Worm (Caenorhabditis elegans) whole organism, L4 larva: ENCODE measurements around the gene D1086.9.

Source experiments
- D1046.2 ChIP-seq: fragments of 200-800 bp; sonication (Bioruptor generic); IDR thresholded peaks from 2 replicates; pipeline ENCODE4 v1.3.6; 2022; ENCODE audit warnings: missing genetic modification characterization, missing compliant biosample characterization
- F10B5.3 ChIP-seq: sonication (generic microtip); optimal IDR thresholded peaks from 2 replicates; lab custom pipeline; 2016; ENCODE audit warnings: mild to moderate bottlenecking, missing genetic modification characterization, missing compliant biosample characterization
- F26F4.8 ChIP-seq: fragments of 200-800 bp; sonication (Bioruptor generic); conservative IDR thresholded peaks from 2 replicates; pipeline ENCODE4 v1.3.6; 2022; ENCODE audit warnings: missing genetic modification characterization, missing compliant biosample characterization
- F37D6.2 ChIP-seq: sonication (generic microtip); optimal IDR thresholded peaks from 2 replicates; lab custom pipeline; 2016; ENCODE audit warnings: mild to moderate bottlenecking, missing genetic modification characterization, missing compliant biosample characterization
- F44E2.7 ChIP-seq: fragments of 200-800 bp; sonication (Bioruptor generic); IDR thresholded peaks from 2 replicates; pipeline ENCODE4 v2.1.2; 2022; ENCODE audit warnings: missing genetic modification characterization, missing compliant biosample characterization
- F49E8.2 ChIP-seq: sonication (generic microtip); optimal IDR thresholded peaks from 2 replicates; lab custom pipeline; 2016; ENCODE audit warnings: missing compliant biosample characterization, mild to moderate bottlenecking, missing genetic modification characterization, borderline replicate concordance
- R02D3.7 ChIP-seq: fragments of 150-350 bp; sonication (generic microtip); optimal IDR thresholded peaks from 3 replicates; lab custom pipeline; 2014; ENCODE audit warnings: missing biosample characterization, missing genetic modification characterization
- ZK546.5 ChIP-seq, 2 experiments: sonication (generic microtip); optimal IDR thresholded peaks; 2 replicates each; lab custom pipeline; 2017; ENCODE audit warnings: missing biosample characterization in 2 of 2, missing genetic modification characterization in 2 of 2
- aha-1 ChIP-seq: fragments of 150-350 bp; peaks from one replicate; lab custom pipeline; 2014; ENCODE audit warnings: missing biosample characterization, missing genetic modification characterization
- ama-1 ChIP-seq: fragments of 150-350 bp; optimal IDR thresholded peaks from 2 replicates; lab custom pipeline; 2014; ENCODE audit warnings: inconsistent platforms, mixed read lengths
- arid-1 ChIP-seq: fragments of 200-800 bp; sonication (Bioruptor generic); conservative IDR thresholded peaks from 2 replicates; pipeline ENCODE4 v1.3.6; 2022; ENCODE audit warnings: missing genetic modification reagents, missing genetic modification characterization, missing compliant biosample characterization
- ceh-28 ChIP-seq: fragments of 150-350 bp; optimal IDR thresholded peaks from 2 replicates; lab custom pipeline; 2014; ENCODE audit warnings: missing biosample characterization, missing genetic modification reagents, missing genetic modification characterization
- ceh-44 ChIP-seq: fragments of 200-800 bp; sonication (Bioruptor generic); IDR thresholded peaks from 2 replicates; pipeline ENCODE4 v1.3.6; 2022; ENCODE audit warnings: missing genetic modification reagents, missing genetic modification characterization, missing compliant biosample characterization
- ceh-82 ChIP-seq: sonication (generic microtip); optimal IDR thresholded peaks from 2 replicates; lab custom pipeline; 2017; ENCODE audit warnings: missing biosample characterization, missing genetic modification characterization
- cey-2 ChIP-seq: sonication (generic microtip); optimal IDR thresholded peaks from 3 replicates; lab custom pipeline; 2017; ENCODE audit warnings: missing genetic modification characterization, mild to moderate bottlenecking, missing compliant biosample characterization, antibody characterized with exemption, borderline replicate concordance; ENCODE audit not compliant: insufficient read depth
- daf-19 ChIP-seq: fragments of 200-800 bp; sonication (Bioruptor generic); conservative IDR thresholded peaks from 2 replicates; pipeline ENCODE4 v1.3.6; 2022; ENCODE audit warnings: missing genetic modification characterization, missing compliant biosample characterization
- daf-8 ChIP-seq: fragments of 200-800 bp; sonication (Bioruptor generic); IDR thresholded peaks from 2 replicates; pipeline ENCODE4 v1.3.6; 2022; ENCODE audit warnings: missing genetic modification characterization, missing compliant biosample characterization
- dmd-6 ChIP-seq: fragments of 200-800 bp; sonication (Bioruptor generic); IDR thresholded peaks from 2 replicates; pipeline ENCODE4 v1.3.6; 2022; ENCODE audit warnings: missing genetic modification reagents, missing genetic modification characterization, missing compliant biosample characterization
- dve-1 ChIP-seq: sonication (generic microtip); optimal IDR thresholded peaks from 2 replicates; lab custom pipeline; 2017; ENCODE audit warnings: antibody characterized with exemption, mild to moderate bottlenecking, missing genetic modification characterization, missing compliant biosample characterization; ENCODE audit not compliant: insufficient read depth
- egl-43 ChIP-seq: fragments of 200-800 bp; sonication (Bioruptor generic); IDR thresholded peaks from 2 replicates; pipeline ENCODE4 v1.3.6; 2022; ENCODE audit warnings: missing genetic modification reagents, missing genetic modification characterization, missing compliant biosample characterization
- fkh-10 ChIP-seq: fragments of 150-350 bp; optimal IDR thresholded peaks from 2 replicates; lab custom pipeline; 2014; ENCODE audit warnings: missing biosample characterization, missing genetic modification reagents, missing genetic modification characterization
- fos-1 ChIP-seq: fragments of 150-350 bp; optimal IDR thresholded peaks from 2 replicates; lab custom pipeline; 2014; ENCODE audit warnings: missing biosample characterization, missing genetic modification characterization
- hlh-11 ChIP-seq: fragments of 200-800 bp; sonication (Bioruptor generic); optimal IDR thresholded peaks from 2 replicates; lab custom pipeline; 2018; ENCODE audit warnings: mild to moderate bottlenecking, missing genetic modification characterization, missing compliant biosample characterization
- hlh-30 ChIP-seq: sonication (generic microtip); optimal IDR thresholded peaks from 2 replicates; lab custom pipeline; 2017; ENCODE audit warnings: antibody characterized with exemption, mild to moderate bottlenecking, missing genetic modification characterization, missing compliant biosample characterization; ENCODE audit not compliant: insufficient read depth
- lim-7 ChIP-seq: fragments of 200-800 bp; sonication (Bioruptor generic); IDR thresholded peaks from 2 replicates; pipeline ENCODE4 v1.3.6; 2022; ENCODE audit warnings: missing genetic modification characterization, missing compliant biosample characterization
- lin-13 ChIP-seq: fragments of 150-350 bp; optimal IDR thresholded peaks from 2 replicates; lab custom pipeline; 2014; ENCODE audit warnings: missing biosample characterization, missing genetic modification reagents, missing genetic modification characterization
- lin-39 ChIP-seq: fragments of 150-350 bp; optimal IDR thresholded peaks from 2 replicates; lab custom pipeline; 2014; ENCODE audit warnings: missing biosample characterization, missing genetic modification reagents, missing genetic modification characterization
- lir-3 ChIP-seq: sonication (generic microtip); optimal IDR thresholded peaks from 2 replicates; lab custom pipeline; 2016; ENCODE audit warnings: mild to moderate bottlenecking, missing genetic modification characterization, missing compliant biosample characterization
- mdl-1 ChIP-seq, 2 experiments: fragments of 150-350 bp in 1 of 2; sonication (generic microtip) in 1 of 2; optimal IDR thresholded peaks; 2 replicates each; lab custom pipeline; 2014 to 2017; ENCODE audit warnings: missing biosample characterization in 2 of 2, missing genetic modification characterization in 2 of 2
- mes-2 ChIP-seq: sonication (generic microtip); optimal IDR thresholded peaks from 2 replicates; lab custom pipeline; 2016; ENCODE audit warnings: missing genotype, mild to moderate bottlenecking, missing genetic modification characterization, missing compliant biosample characterization; ENCODE audit not compliant: poor library complexity, severe bottlenecking
- mxl-2 ChIP-seq: fragments of 200-800 bp; sonication (Bioruptor generic); conservative IDR thresholded peaks from 2 replicates; pipeline ENCODE4 v1.3.6; 2022; ENCODE audit warnings: missing genetic modification reagents, missing genetic modification characterization, missing compliant biosample characterization
- mxl-3 ChIP-seq: fragments of 200-800 bp; sonication (Bioruptor generic); optimal IDR thresholded peaks from 2 replicates; lab custom pipeline; 2018; ENCODE audit warnings: mild to moderate bottlenecking, missing genetic modification characterization, missing compliant biosample characterization
- nhr-10 ChIP-seq: fragments of 150-350 bp; optimal IDR thresholded peaks from 2 replicates; lab custom pipeline; 2014; ENCODE audit warnings: missing biosample characterization, missing genetic modification characterization
- nhr-11 ChIP-seq: fragments of 150-350 bp; optimal IDR thresholded peaks from 2 replicates; lab custom pipeline; 2014; ENCODE audit warnings: missing biosample characterization, missing genetic modification characterization
- nhr-237 ChIP-seq: sonication (generic microtip); optimal IDR thresholded peaks from 2 replicates; lab custom pipeline; 2017; ENCODE audit warnings: missing biosample characterization, missing genetic modification characterization
- nhr-28 ChIP-seq: fragments of 150-350 bp; optimal IDR thresholded peaks from 2 replicates; lab custom pipeline; 2014; ENCODE audit warnings: missing biosample characterization, missing genetic modification characterization
- nhr-6 ChIP-seq: fragments of 150-350 bp; optimal IDR thresholded peaks from 2 replicates; lab custom pipeline; 2014; ENCODE audit warnings: missing biosample characterization, missing genetic modification characterization
- nhr-76 ChIP-seq: fragments of 150-350 bp; optimal IDR thresholded peaks from 2 replicates; lab custom pipeline; 2014; ENCODE audit warnings: missing biosample characterization, missing genetic modification characterization
- php-3 ChIP-seq: fragments of 200-800 bp; sonication (Bioruptor generic); IDR thresholded peaks from 2 replicates; pipeline ENCODE4 v1.3.6; 2022; ENCODE audit warnings: missing genetic modification reagents, missing genetic modification characterization, missing compliant biosample characterization
- skn-1 ChIP-seq: fragments of 150-350 bp; optimal IDR thresholded peaks from 2 replicates; lab custom pipeline; 2014; ENCODE audit warnings: missing biosample characterization, missing genetic modification characterization
- snpc-1.2 ChIP-seq: fragments of 200-800 bp; sonication (Bioruptor generic); IDR thresholded peaks from 2 replicates; pipeline ENCODE4 v1.3.6; 2022; ENCODE audit warnings: missing genetic modification reagents, missing genetic modification characterization, missing compliant biosample characterization
- tra-1 ChIP-seq: fragments of 200-800 bp; sonication (Bioruptor generic); IDR thresholded peaks from 2 replicates; pipeline ENCODE4 v1.3.6; 2022; ENCODE audit warnings: missing genetic modification reagents, missing genetic modification characterization, missing compliant biosample characterization
- unc-62 ChIP-seq, 3 experiments: fragments of 150-350 bp in 1 of 3; sonication (generic microtip); optimal IDR thresholded peaks in 2 of 3; peaks in 1 of 3; 1 replicate in 1 of 3; 2 replicates in 2 of 3; lab custom pipeline; 2014 to 2017; ENCODE audit warnings: missing biosample characterization in 3 of 3, missing genetic modification characterization in 3 of 3, missing genetic modification reagents in 3 of 3, missing genotype in 1 of 3
- zfp-2 ChIP-seq: sonication (generic microtip); optimal IDR thresholded peaks from 2 replicates; lab custom pipeline; 2016; ENCODE audit warnings: mild to moderate bottlenecking, missing genetic modification characterization, missing compliant biosample characterization
- zfp-3 ChIP-seq: fragments of 200-800 bp; sonication (Bioruptor generic); conservative IDR thresholded peaks from 2 replicates; pipeline ENCODE4 v1.3.6; 2022; ENCODE audit warnings: missing genetic modification reagents, missing genetic modification characterization, missing compliant biosample characterization
- zip-11 ChIP-seq: fragments of 200-800 bp; sonication (Bioruptor generic); IDR thresholded peaks from 2 replicates; pipeline ENCODE4 v1.3.6; 2022; ENCODE audit warnings: missing genetic modification characterization, missing compliant biosample characterization
- ztf-11 ChIP-seq: fragments of 150-350 bp; optimal IDR thresholded peaks from 2 replicates; lab custom pipeline; 2014; ENCODE audit warnings: missing biosample characterization, missing genetic modification characterization
- ztf-7 ChIP-seq: fragments of 150-350 bp; optimal IDR thresholded peaks from 2 replicates; lab custom pipeline; 2014; ENCODE audit warnings: missing biosample characterization, missing genetic modification characterization

Gene D1086.9

DNA sequence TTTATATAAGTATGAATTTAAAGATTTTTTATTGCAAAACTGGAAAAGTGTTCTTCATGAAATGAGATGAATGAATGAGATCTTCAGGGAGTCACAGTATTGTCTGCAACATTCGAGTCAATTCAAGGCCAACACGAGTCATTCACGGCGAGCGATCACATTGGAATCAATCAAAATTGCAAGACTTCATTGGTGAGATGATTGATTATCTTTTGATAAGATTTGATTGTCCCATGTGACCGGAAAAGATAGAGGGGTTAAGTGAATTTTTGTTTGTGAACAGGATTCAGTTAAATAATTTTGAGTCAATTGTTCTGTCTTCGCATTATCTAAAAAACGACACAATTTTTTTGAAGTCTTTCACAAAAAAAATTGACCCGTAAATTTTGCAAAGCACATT lies 9.1 kb upstream of the D1086.9 start (continued):
- TF ChIP-seq mxl-2 (GFP tag; lab: Robert Waterston, UW) = no peak
- TF ChIP-seq nhr-28 (tag; lab: Kevin White, UChicago) = peak; percentile 67
- no peak for TF ChIP-seq lir-3 (tag; lab: Kevin White, UChicago)
- TF ChIP-seq ZK546.5 (tag; optimal IDR thresholded peaks at IDR 0.05; lab: Kevin White, UChicago) = no peak
- no peak for TF ChIP-seq snpc-1.2
- no peak for TF ChIP-seq mes-2
- no peak for TF ChIP-seq ceh-28 (tag; lab: Kevin White, UChicago)
- no peak for TF ChIP-seq skn-1 (tag; lab: Kevin White, UChicago)
- no peak for TF ChIP-seq lin-39 (tag; lab: Kevin White, UChicago)
- no peak for TF ChIP-seq nhr-6 (tag; lab: Kevin White, UChicago)
- TF ChIP-seq dve-1 (tag; lab: Kevin White, UChicago) = no peak
- TF ChIP-seq ztf-7 (tag; lab: Kevin White, UChicago) = no peak
- peak; percentile 15 for TF ChIP-seq hlh-11 (tag; lab: Kevin White, UChicago)
- no peak for TF ChIP-seq F10B5.3 (tag; lab: Kevin White, UChicago)
- no peak for TF ChIP-seq fkh-10
- no peak for TF ChIP-seq zip-11
- TF ChIP-seq ceh-44 (GFP tag; lab: Robert Waterston, UW) = no peak
- no peak for TF ChIP-seq tra-1 (GFP tag; lab: Robert Waterston, UW)
- TF ChIP-seq cey-2 = no peak
- no peak for TF ChIP-seq zfp-2 (tag; lab: Kevin White, UChicago)
- TF ChIP-seq aha-1 (tag; lab: Kevin White, UChicago) = peak; percentile 70
- no peak for TF ChIP-seq zfp-3 (GFP tag; lab: Robert Waterston, UW)
- no peak for TF ChIP-seq daf-19 (GFP tag; lab: Robert Waterston, UW)
- no peak for TF ChIP-seq nhr-11 (tag; lab: Kevin White, UChicago)
- TF ChIP-seq F26F4.8 (GFP tag; lab: Robert Waterston, UW) = no peak
- no peak for TF ChIP-seq arid-1 (GFP tag; lab: Robert Waterston, UW)
- no peak for TF ChIP-seq ztf-11 (tag; lab: Kevin White, UChicago)
- TF ChIP-seq F44E2.7 (GFP tag; lab: Robert Waterston, UW) = no peak
- TF ChIP-seq nhr-237 (tag; lab: Kevin White, UChicago) = no peak
- TF ChIP-seq dmd-6 (GFP tag; lab: Robert Waterston, UW) = no peak
- TF ChIP-seq mdl-1 (tag; optimal IDR thresholded peaks at IDR 0.05; lab: Kevin White, UChicago) = peak in 1 of 2 experiments; percentile 41
- no peak for TF ChIP-seq nhr-76
- TF ChIP-seq php-3 (GFP tag; lab: Robert Waterston, UW) = no peak
- TF ChIP-seq F37D6.2 (tag; lab: Kevin White, UChicago) = no peak
- no peak for TF ChIP-seq R02D3.7 (tag; lab: Kevin White, UChicago)
- TF ChIP-seq lim-7 = no peak
- no peak for TF ChIP-seq fos-1 (tag; lab: Kevin White, UChicago)
- TF ChIP-seq lin-13 (GFP tag; lab: Kevin White, UChicago) = no peak
- no peak for TF ChIP-seq daf-8 (GFP tag; lab: Robert Waterston, UW)
- peak; percentile 72 for TF ChIP-seq mxl-3 (GFP tag; lab: Kevin White, UChicago)
- no peak for TF ChIP-seq nhr-10 (tag; lab: Kevin White, UChicago)
- peak; percentile 60 for TF ChIP-seq hlh-30 (tag; lab: Kevin White, UChicago)
- TF ChIP-seq D1046.2 (GFP tag; lab: Robert Waterston, UW) = no peak
- TF ChIP-seq ama-1 (lab: Kevin White, UChicago) = no peak
- TF ChIP-seq egl-43 (GFP tag; lab: Robert Waterston, UW) = no peak
- TF ChIP-seq F49E8.2 (tag; lab: Kevin White, UChicago) = no peak
- no peak for TF ChIP-seq ceh-82
- peak in 1 of 2 experiments; percentile 81 for TF ChIP-seq unc-62 (GFP tag; optimal IDR thresholded peaks at IDR 0.05 in 1 of 2; lab: Kevin White, UChicago)
- no peak for TF ChIP-seq unc-62 (tag; optimal IDR thresholded peaks at IDR 0.05; lab: Kevin White, UChicago)
